Worm (Caenorhabditis elegans): ENCODE results near the gene him-17.
"Not testable (repeated sequence)": the region's sequence is repeated elsewhere in the genome, so short reads cannot be mapped to it uniquely, and the experiment has no call there.

- not testable (repeated sequence) for TF ChIP-seq ZK546.5 (tag; optimal IDR thresholded peaks at IDR 0.05); unc-62 (GFP tag; optimal IDR thresholded peaks at IDR 0.05); lin-13 (GFP tag; optimal IDR thresholded peaks at IDR 0.05); unc-55 (GFP tag; optimal IDR thresholded peaks at IDR 0.05); mdl-1 (tag; optimal IDR thresholded peaks at IDR 0.05); snpc-4 (tag; optimal IDR thresholded peaks at IDR 0.05); ztf-4 (tag; optimal IDR thresholded peaks at IDR 0.05); ceh-16 (tag; optimal IDR thresholded peaks at IDR 0.05); ceh-82 (tag; optimal IDR thresholded peaks at IDR 0.05); egl-27 (tag; optimal IDR thresholded peaks at IDR 0.05); gmeb-1 (tag; optimal IDR thresholded peaks at IDR 0.05); blmp-1 (tag; optimal IDR thresholded peaks at IDR 0.05; ENCODE audit: insufficient read depth)
Measured at ce11 chrV:13134786-13135185, 41.7 kb upstream of the him-17 start, which contains the start of gene clec-225.
